Fruit fly (Drosophila melanogaster) whole organism, prepupa: ENCODE measurements around the gene CG6901.

ENCODE experiments used
- CG10631 ChIP-seq: fragments of 200-800 bp; sonication (Bioruptor generic); optimal IDR thresholded peaks from 2 replicates; lab custom pipeline; 2016; ENCODE audit warnings: missing biosample characterization, missing genetic modification characterization
- CG11902 ChIP-seq: fragments of 200-800 bp; sonication (Bioruptor generic); optimal IDR thresholded peaks from 3 replicates; lab custom pipeline; 2016; ENCODE audit warnings: missing biosample characterization, missing genetic modification characterization
- CG15336 ChIP-seq: fragments of 200-800 bp; sonication (Bioruptor generic); IDR thresholded peaks from 2 replicates; pipeline ENCODE4 v1.3.6; 2022; ENCODE audit warnings: missing biosample characterization, missing genetic modification characterization
- CG1621 ChIP-seq: fragments of 200-800 bp; sonication (Bioruptor generic); optimal IDR thresholded peaks from 3 replicates; lab custom pipeline; 2018; ENCODE audit warnings: missing biosample characterization, mild to moderate bottlenecking, missing genetic modification characterization
- CG31627 ChIP-seq: fragments of 200-800 bp; sonication (Bioruptor generic); optimal IDR thresholded peaks from 3 replicates; lab custom pipeline; 2016; ENCODE audit warnings: missing biosample characterization, missing genetic modification characterization
- CG32006 ChIP-seq: fragments of 200-800 bp; sonication (Bioruptor generic); optimal IDR thresholded peaks from 3 replicates; lab custom pipeline; 2017; ENCODE audit warnings: missing biosample characterization, mild to moderate bottlenecking, missing genetic modification characterization
- CG34406 ChIP-seq: fragments of 200-800 bp; sonication (Bioruptor generic); optimal IDR thresholded peaks from 3 replicates; lab custom pipeline; 2016; ENCODE audit warnings: missing biosample characterization, missing genetic modification characterization
- CG6163 ChIP-seq: fragments of 200-800 bp; sonication (Bioruptor generic); IDR thresholded peaks from 3 replicates; pipeline ENCODE4 v1.3.6; 2022; ENCODE audit warnings: missing biosample characterization, missing genetic modification characterization
- CG6276 ChIP-seq: fragments of 200-800 bp; sonication (Bioruptor generic); optimal IDR thresholded peaks from 2 replicates; lab custom pipeline; 2017; ENCODE audit warnings: missing biosample characterization, mild to moderate bottlenecking, missing genetic modification characterization
- CG6792 ChIP-seq: fragments of 200-800 bp; sonication (Bioruptor generic); optimal IDR thresholded peaks from 3 replicates; lab custom pipeline; 2016; ENCODE audit warnings: missing biosample characterization, missing genetic modification characterization
- CG7368 ChIP-seq: fragments of 200-800 bp; sonication (Bioruptor generic); optimal IDR thresholded peaks from 3 replicates; lab custom pipeline; 2016; ENCODE audit warnings: missing biosample characterization, missing genetic modification characterization
- CG8119 ChIP-seq: fragments of 200-800 bp; sonication (Bioruptor generic); IDR thresholded peaks from 3 replicates; pipeline ENCODE4 v1.3.6; 2022; ENCODE audit warnings: missing biosample characterization, missing genetic modification characterization
- CG8319 ChIP-seq: fragments of 200-800 bp; sonication (Bioruptor generic); optimal IDR thresholded peaks from 3 replicates; lab custom pipeline; 2016; ENCODE audit warnings: missing biosample characterization, missing genetic modification characterization
- CG8632 ChIP-seq: fragments of 200-800 bp; sonication (Bioruptor generic); optimal IDR thresholded peaks from 3 replicates; lab custom pipeline; 2016; ENCODE audit warnings: missing biosample characterization, missing genetic modification characterization
- CG9139 ChIP-seq: fragments of 200-800 bp; sonication (Bioruptor generic); optimal IDR thresholded peaks from 3 replicates; lab custom pipeline; 2017; ENCODE audit warnings: missing biosample characterization, mild to moderate bottlenecking, missing genetic modification characterization
- Eip75B ChIP-seq: fragments of 200-800 bp; sonication (Bioruptor generic); optimal IDR thresholded peaks from 3 replicates; lab custom pipeline; 2016; ENCODE audit warnings: missing biosample characterization, missing genetic modification characterization
- Eip78C ChIP-seq: fragments of 200-800 bp; sonication (Bioruptor generic); peaks from one replicate; lab custom pipeline; 2016; ENCODE audit warnings: missing biosample characterization, missing genetic modification characterization
- Ets21C ChIP-seq: fragments of 200-800 bp; sonication (Bioruptor generic); optimal IDR thresholded peaks from 3 replicates; lab custom pipeline; 2016; ENCODE audit warnings: missing biosample characterization, missing genetic modification characterization
- Ets96B ChIP-seq: fragments of 200-800 bp; optimal IDR thresholded peaks from 2 replicates; lab custom pipeline; 2019; ENCODE audit warnings: missing biosample characterization, mild to moderate bottlenecking, missing genetic modification characterization, moderate library complexity
- Gug ChIP-seq: fragments of 200-800 bp; sonication (Bioruptor generic); IDR thresholded peaks from 2 replicates; pipeline ENCODE4 v1.3.6; 2022; ENCODE audit warnings: missing biosample characterization, missing genetic modification characterization
- Hr38 ChIP-seq: sonication (Bioruptor generic); optimal IDR thresholded peaks from 2 replicates; lab custom pipeline; 2016; ENCODE audit warnings: missing biosample characterization, missing genetic modification characterization
- Hr4 ChIP-seq: fragments of 200-800 bp; sonication (Bioruptor generic); optimal IDR thresholded peaks from 3 replicates; lab custom pipeline; 2016; ENCODE audit warnings: missing biosample characterization, missing genetic modification characterization
- Lpt ChIP-seq: fragments of 200-800 bp; sonication (Bioruptor generic); optimal IDR thresholded peaks from 3 replicates; lab custom pipeline; 2016; ENCODE audit warnings: missing biosample characterization, missing genetic modification characterization
- Smox ChIP-seq: fragments of 200-800 bp; sonication (Bioruptor generic); optimal IDR thresholded peaks from 3 replicates; lab custom pipeline; 2016; ENCODE audit warnings: missing biosample characterization, missing genetic modification characterization
- achi ChIP-seq: fragments of 200-800 bp; sonication (Bioruptor generic); optimal IDR thresholded peaks from 3 replicates; lab custom pipeline; 2016; ENCODE audit warnings: missing biosample characterization, missing genetic modification characterization
- acj6 ChIP-seq: fragments of 200-800 bp; sonication (Bioruptor generic); optimal IDR thresholded peaks from 3 replicates; lab custom pipeline; 2016; ENCODE audit warnings: missing biosample characterization, missing genetic modification characterization
- cyc ChIP-seq: fragments of 200-800 bp; sonication (Bioruptor generic); optimal IDR thresholded peaks from 3 replicates; lab custom pipeline; 2016; ENCODE audit warnings: missing biosample characterization, missing genetic modification characterization
- esn ChIP-seq: fragments of 200-800 bp; sonication (Bioruptor generic); optimal IDR thresholded peaks from 2 replicates; lab custom pipeline; 2016; ENCODE audit warnings: missing biosample characterization, mild to moderate bottlenecking, missing genetic modification characterization, moderate library complexity
- fd59A ChIP-seq: fragments of 200-800 bp; sonication (Bioruptor generic); optimal IDR thresholded peaks from 2 replicates; lab custom pipeline; 2017; ENCODE audit warnings: missing biosample characterization, mild to moderate bottlenecking, missing genetic modification characterization, missing genetic modification reagents
- fd85E ChIP-seq: fragments of 200-800 bp; sonication (Bioruptor generic); optimal IDR thresholded peaks from 3 replicates; lab custom pipeline; 2016; ENCODE audit warnings: missing biosample characterization, missing genetic modification characterization
- fkh ChIP-seq: fragments of 200-800 bp; sonication (Bioruptor generic); optimal IDR thresholded peaks from 3 replicates; lab custom pipeline; 2017; ENCODE audit warnings: missing biosample characterization, mild to moderate bottlenecking, missing genetic modification characterization, moderate library complexity
- lz ChIP-seq: fragments of 200-800 bp; sonication (Bioruptor generic); optimal IDR thresholded peaks from 3 replicates; lab custom pipeline; 2016; ENCODE audit warnings: missing biosample characterization, missing genetic modification characterization
- net ChIP-seq: fragments of 200-800 bp; sonication (Bioruptor generic); optimal IDR thresholded peaks from 3 replicates; lab custom pipeline; 2016; ENCODE audit warnings: missing biosample characterization, missing genetic modification characterization
- pdm3 ChIP-seq: fragments of 200-800 bp; sonication (Bioruptor generic); optimal IDR thresholded peaks from 3 replicates; lab custom pipeline; 2016; ENCODE audit warnings: missing biosample characterization, missing genetic modification characterization
- ss ChIP-seq, 2 experiments: fragments of 200-800 bp; sonication (Bioruptor generic); optimal IDR thresholded peaks; 2 replicates in 1 of 2; 3 replicates in 1 of 2; lab custom pipeline; 2017 to 2018; ENCODE audit warnings: mild to moderate bottlenecking in 2 of 2, missing biosample characterization in 2 of 2, missing genetic modification characterization in 2 of 2, moderate library complexity in 1 of 2
- svp ChIP-seq: fragments of 200-800 bp; sonication (Bioruptor generic); peaks from one replicate; lab custom pipeline; 2016; ENCODE audit warnings: missing biosample characterization, missing genetic modification characterization
- topi ChIP-seq: fragments of 200-800 bp; sonication (Bioruptor generic); optimal IDR thresholded peaks from 3 replicates; lab custom pipeline; 2016; ENCODE audit warnings: missing biosample characterization, missing genetic modification characterization
- vri ChIP-seq: fragments of 200-800 bp; sonication (Bioruptor generic); optimal IDR thresholded peaks from 3 replicates; lab custom pipeline; 2016; ENCODE audit warnings: missing biosample characterization, mild to moderate bottlenecking, missing genetic modification characterization

Gene CG6901

DNA sequence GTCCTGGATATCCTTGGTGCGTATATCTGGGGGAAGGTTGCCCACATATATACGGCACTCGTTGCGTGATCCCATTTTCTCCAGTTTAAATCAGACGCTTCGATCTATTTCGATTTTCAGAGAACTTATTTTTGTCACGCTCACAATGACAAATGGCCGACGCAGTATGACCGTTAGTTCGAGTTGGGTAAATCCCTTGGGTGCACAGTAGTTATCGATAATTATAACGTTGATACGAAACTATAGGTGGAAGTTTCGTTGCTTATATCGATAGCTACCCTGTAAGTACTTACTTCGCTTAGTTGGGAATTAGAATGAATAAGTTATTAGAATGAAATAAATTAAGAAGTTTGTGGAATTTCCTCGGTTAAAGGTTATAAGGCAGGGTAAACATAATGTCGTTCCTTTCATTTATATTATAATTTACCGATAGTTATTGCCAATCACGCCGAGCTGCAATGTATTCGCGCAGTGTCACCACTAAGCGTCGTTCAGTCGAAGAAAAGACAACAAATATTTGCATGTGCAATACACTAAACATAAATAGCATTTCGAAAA lies 18.7 kb downstream of the CG6901 start, which contains the start of the genes SF2 and pad (continued):
- TF ChIP-seq topi (GFP tag; lab: Kevin White, UChicago) (peak; percentile 73), Hr38 (GFP tag; lab: Kevin White, UChicago) (no peak), CG8632 (GFP tag; lab: Kevin White, UChicago) (peak; percentile 68), net (GFP tag; lab: Kevin White, UChicago) (peak; percentile 31), achi (no peak), CG32006 (no peak), CG8319 (GFP tag; lab: Kevin White, UChicago) (peak; percentile 56), CG31627 (GFP tag; lab: Kevin White, UChicago) (peak; percentile 86), CG6276 (GFP tag; lab: Kevin White, UChicago) (no peak), CG1621 (tag; lab: Kevin White, UChicago) (peak; percentile 26), vri (GFP tag; lab: Kevin White, UChicago) (peak; percentile 64), CG11902 (peak; percentile 69), CG6792 (GFP tag; lab: Kevin White, UChicago) (peak; percentile 54), Lpt (GFP tag; lab: Kevin White, UChicago) (peak; percentile 24), esn (peak; percentile 87), CG9139 (GFP tag; lab: Kevin White, UChicago) (peak; percentile 33), Ets96B (tag; lab: Kevin White, UChicago) (peak; percentile 59), CG7368 (GFP tag; lab: Kevin White, UChicago) (peak; percentile 51), CG8119 (peak; percentile 48; the same call in 2 of the 3 replicates), Hr4 (peak; percentile 81), acj6 (peak; percentile 77), pdm3 (GFP tag; lab: Kevin White, UChicago) (no peak), svp (GFP tag; lab: Kevin White, UChicago) (no peak), CG15336 (no peak), ss (GFP tag; optimal IDR thresholded peaks at IDR 0.05; lab: Kevin White, UChicago) (peak in 1 of 2 experiments; percentile 75), Gug (GFP tag; lab: Robert Waterston, UW) (peak; percentile 23; the same call in 1 of the 2 replicates), cyc (peak; percentile 78), CG10631 (peak; percentile 82)

dm6 chr3R:16347626-16348264 lies 24.5 kb downstream of the CG6901 start:
- no peak for TF ChIP-seq Eip75B (GFP tag; lab: Kevin White, UChicago)
- no peak for TF ChIP-seq Ets21C (GFP tag; lab: Kevin White, UChicago)
- no peak for TF ChIP-seq Smox
- peak; percentile 53 for TF ChIP-seq fkh (GFP tag; lab: Kevin White, UChicago)

DNA sequence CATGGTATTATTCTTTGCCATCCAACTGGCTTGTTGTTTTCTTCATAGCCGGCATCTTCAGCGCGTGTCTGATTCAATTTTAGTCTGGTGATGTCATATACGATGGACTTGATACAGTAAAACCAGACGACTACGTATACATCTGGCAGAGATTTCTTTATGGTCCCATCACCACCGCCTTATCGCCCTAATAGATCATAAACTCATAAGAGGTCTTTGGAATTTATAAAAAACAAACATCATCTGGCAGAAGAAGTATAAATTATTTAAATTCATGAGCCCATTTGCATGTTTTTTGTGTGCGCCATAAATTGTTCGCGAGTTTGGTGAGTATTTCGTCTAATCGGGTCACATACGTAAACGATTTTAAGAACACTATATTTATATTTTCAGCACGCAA lies 25.1 kb downstream of the CG6901 start:
- TF ChIP-seq CG34406 (GFP tag; lab: Kevin White, UChicago) = no peak
- no peak for TF ChIP-seq cyc
- no peak for TF ChIP-seq lz
- no peak for TF ChIP-seq fd85E (GFP tag; lab: Kevin White, UChicago)

- no peak for TF ChIP-seq CG6163 (GFP tag; lab: Robert Waterston, UW)
- peak; percentile 97 for TF ChIP-seq CG1621 (tag; lab: Kevin White, UChicago)
- no peak for TF ChIP-seq fd59A (GFP tag; lab: Kevin White, UChicago)
- peak; percentile 28 for TF ChIP-seq Eip78C (GFP tag; lab: Kevin White, UChicago)
- TF ChIP-seq fkh (GFP tag; lab: Kevin White, UChicago) = peak; percentile 63
- no peak for TF ChIP-seq Smox
- TF ChIP-seq topi (GFP tag; lab: Kevin White, UChicago) = peak; percentile 2
These were observed 26.0 kb downstream of the CG6901 start, which contains the start of the genes CG14879 and Manf for dm6 chr3R:16349111-16349655. Gene CG14879 (minus strand): TSS chr3R:16349226. Gene Manf (plus strand): TSS chr3R:16349404.
